Fruit fly (Drosophila melanogaster): ENCODE results near the gene CG12003.
A peak's percentile ranks its signal among the peaks of the same experiment; 100 is the strongest.

CG12003 gene

DNA sequence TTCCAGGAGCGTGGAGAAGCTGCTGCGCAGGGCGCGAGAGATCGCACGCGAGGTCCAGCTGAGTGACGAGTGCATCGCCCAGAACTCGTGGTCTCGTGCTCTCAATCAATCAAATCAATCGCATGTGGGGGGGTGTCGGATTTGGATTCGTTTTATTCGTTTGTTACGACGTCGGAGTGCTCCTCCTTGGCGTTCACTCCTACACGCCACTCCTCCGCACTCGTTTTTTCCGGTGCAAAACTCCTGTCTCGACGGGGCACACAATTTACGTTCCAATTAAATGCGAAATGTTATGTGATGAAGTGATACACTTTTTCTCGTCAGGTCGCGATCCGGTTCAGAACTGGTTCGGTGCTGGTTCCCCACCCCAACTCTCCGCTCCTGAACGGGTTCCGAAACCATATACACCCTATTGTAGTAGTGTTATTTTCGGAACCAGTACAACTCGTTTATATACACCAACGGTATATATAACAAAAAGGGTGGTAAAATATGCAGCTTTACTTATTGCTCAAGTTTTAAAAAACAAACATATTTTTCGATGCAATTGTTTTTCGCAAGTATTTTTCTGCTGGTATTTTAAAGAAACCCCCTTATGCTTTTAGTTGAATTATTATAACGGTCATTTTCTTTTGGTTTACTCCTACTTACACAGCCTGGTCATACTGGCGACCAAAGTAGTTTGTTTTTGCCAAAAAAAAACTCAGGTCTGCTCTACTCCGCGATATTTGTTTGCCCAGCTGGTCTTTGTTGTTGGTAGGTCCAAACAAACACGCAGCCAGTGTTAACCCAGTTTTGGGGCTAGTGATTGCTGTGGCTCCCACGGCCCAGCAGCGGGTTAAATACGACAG, 28.5 kb upstream of the CG12003 start, which contains the start of the genes CG12091 and pns (continued):
- peak; percentile 20 for TF ChIP-seq NK7.1 (GFP tag; optimal IDR thresholded peaks at IDR 0.05)
- TF ChIP-seq Myb (GFP tag; optimal IDR thresholded peaks at IDR 0.05): peak; percentile 95
- peak; percentile 31 for TF ChIP-seq CG12104 (GFP tag; optimal IDR thresholded peaks at IDR 0.05)
- TF ChIP-seq fd102C (GFP tag; optimal IDR thresholded peaks at IDR 0.05): peak; percentile 12
- TF ChIP-seq ro (GFP tag; IDR thresholded peaks at IDR 0.05): no peak
- no peak for TF ChIP-seq eve (GFP tag; optimal IDR thresholded peaks at IDR 0.05)
- TF ChIP-seq Dp (GFP tag; optimal IDR thresholded peaks at IDR 0.05): peak; percentile 14
- peak; percentile 12 for TF ChIP-seq zf30C (GFP tag; optimal IDR thresholded peaks at IDR 0.05)
- TF ChIP-seq CG2129 (GFP tag; IDR thresholded peaks at IDR 0.05; ENCODE audit: partially characterized antibody): no peak
- TF ChIP-seq CG17385 (GFP tag; optimal IDR thresholded peaks at IDR 0.05): peak; percentile 51
- peak; percentile 77 for TF ChIP-seq CG10366 (GFP tag; IDR thresholded peaks at IDR 0.05)
- TF ChIP-seq fu2 (GFP tag; optimal IDR thresholded peaks at IDR 0.05): peak; percentile 63
- peak; percentile 54 for TF ChIP-seq CG16863 (GFP tag; optimal IDR thresholded peaks at IDR 0.05)
- TF ChIP-seq zfh1 (GFP tag; IDR thresholded peaks at IDR 0.05): peak; percentile 39; the same call in 1 of the 3 replicates
- peak; percentile 61 for TF ChIP-seq CG6765 (GFP tag; optimal IDR thresholded peaks at IDR 0.05)
- TF ChIP-seq CG11247 (GFP tag; IDR thresholded peaks at IDR 0.05): peak; percentile 29; the same call in 1 of the 2 replicates
- TF ChIP-seq pum (GFP tag; optimal IDR thresholded peaks at IDR 0.05): peak; percentile 63
- TF ChIP-seq CG16779 (GFP tag; IDR thresholded peaks at IDR 0.05): no peak
- TF ChIP-seq Fer3 (tag; optimal IDR thresholded peaks at IDR 0.05): peak; percentile 56
- TF ChIP-seq CHES-1-like (GFP tag; optimal IDR thresholded peaks at IDR 0.05): peak; percentile 78
- peak; percentile 58 for TF ChIP-seq CG7928 (GFP tag; optimal IDR thresholded peaks at IDR 0.05)
- TF ChIP-seq pfk (GFP tag; optimal IDR thresholded peaks at IDR 0.05): peak; percentile 11
- TF ChIP-seq kah (GFP tag; optimal IDR thresholded peaks at IDR 0.05): peak; percentile 4
- TF ChIP-seq CG43689 (GFP tag; IDR thresholded peaks at IDR 0.05): no peak
- peak; percentile 51 for TF ChIP-seq Deaf1 (tag; optimal IDR thresholded peaks at IDR 0.05)
- 0 out of 3 replicates have a peak, but pooled peaks have one; percentile 31 for TF ChIP-seq ken (GFP tag; IDR thresholded peaks at IDR 0.05)
- no peak for TF ChIP-seq sr (GFP tag; IDR thresholded peaks at IDR 0.05)
- TF ChIP-seq CG8944 (GFP tag; optimal IDR thresholded peaks at IDR 0.05): peak; percentile 41
- TF ChIP-seq btn (GFP tag; optimal IDR thresholded peaks at IDR 0.05): peak; percentile 28
- TF ChIP-seq bcd (GFP tag; optimal IDR thresholded peaks at IDR 0.05): peak; percentile 59
- TF ChIP-seq CG5180 (GFP tag; optimal IDR thresholded peaks at IDR 0.05): peak; percentile 41
- TF ChIP-seq dimm (GFP tag; IDR thresholded peaks at IDR 0.05): no peak
- TF ChIP-seq Dbx (GFP tag; IDR thresholded peaks at IDR 0.05): peak; percentile 43; the same call in 1 of the 3 replicates
- peak; percentile 69 for TF ChIP-seq Nf-YC (tag; optimal IDR thresholded peaks at IDR 0.05)
- TF ChIP-seq Bdp1 (GFP tag; optimal IDR thresholded peaks at IDR 0.05): peak; percentile 60
- TF ChIP-seq D (optimal IDR thresholded peaks at IDR 0.05): no peak
- peak; percentile 22 for TF ChIP-seq D (GFP tag; optimal IDR thresholded peaks at IDR 0.05)
- TF ChIP-seq H2.0 (GFP tag; IDR thresholded peaks at IDR 0.05): peak; percentile 77
- peak; percentile 49 for TF ChIP-seq CG18011 (GFP tag; optimal IDR thresholded peaks at IDR 0.05)
- TF ChIP-seq CG9817 (tag; optimal IDR thresholded peaks at IDR 0.05): peak; percentile 46
- TF ChIP-seq Ravus (GFP tag; IDR thresholded peaks at IDR 0.05): no peak
- no peak for TF ChIP-seq unc-4 (GFP tag; IDR thresholded peaks at IDR 0.05; ENCODE audit: partially characterized antibody)
- peak; percentile 41; the same call in 1 of the 2 replicates for TF ChIP-seq CG1024 (GFP tag; IDR thresholded peaks at IDR 0.05)
- no peak for TF ChIP-seq CG3407 (GFP tag; optimal IDR thresholded peaks at IDR 0.05)
- peak; percentile 73; the same call in 1 of the 2 replicates for TF ChIP-seq inv (GFP tag; IDR thresholded peaks at IDR 0.05; ENCODE audit: partially characterized antibody)
- TF ChIP-seq bowl (GFP tag; IDR thresholded peaks at IDR 0.05): 0 out of 2 replicates have a peak, but pooled peaks have one; percentile 5
- TF ChIP-seq gsb (GFP tag; IDR thresholded peaks at IDR 0.05): peak; percentile 52; the same call in 1 of the 2 replicates
- peak; percentile 59; the same call in 2 of the 3 replicates for TF ChIP-seq dysf (GFP tag; IDR thresholded peaks at IDR 0.05)
- TF ChIP-seq CG17612 (GFP tag; IDR thresholded peaks at IDR 0.05): no peak

Data from whole organism, embryonic.